Worm (Caenorhabditis elegans) whole organism, young adult: ENCODE results near the gene F26F4.8.

Experiments used
- B0035.1 ChIP-seq: sonication (generic microtip); optimal IDR thresholded peaks from 2 replicates; lab custom pipeline; 2016; ENCODE audit warnings: missing genetic modification characterization, mild to moderate bottlenecking, missing compliant biosample characterization, missing genotype, missing genetic modification reagents
- C17E4.6 ChIP-seq: fragments of 200-800 bp; sonication (Bioruptor generic); IDR thresholded peaks from 2 replicates; pipeline ENCODE4 v1.3.6; 2022; ENCODE audit warnings: missing genetic modification reagents, missing genetic modification characterization, missing compliant biosample characterization
- F22D6.2 ChIP-seq: sonication (generic microtip); optimal IDR thresholded peaks from 2 replicates; lab custom pipeline; 2016; ENCODE audit warnings: mild to moderate bottlenecking, missing genetic modification characterization, missing compliant biosample characterization
- F55B11.4 ChIP-seq: sonication (generic microtip); optimal IDR thresholded peaks from 2 replicates; lab custom pipeline; 2016; ENCODE audit warnings: missing compliant biosample characterization, missing genetic modification characterization, borderline replicate concordance; ENCODE audit not compliant: insufficient read depth
- F57C9.4 ChIP-seq: sonication (generic microtip); optimal IDR thresholded peaks from 2 replicates; lab custom pipeline; 2017; ENCODE audit warnings: mild to moderate bottlenecking, missing genetic modification characterization, missing compliant biosample characterization
- T07F8.4 ChIP-seq: sonication (generic microtip); optimal IDR thresholded peaks from 2 replicates; lab custom pipeline; 2016; ENCODE audit warnings: mild to moderate bottlenecking, missing genetic modification characterization, moderate library complexity, missing compliant biosample characterization
- Y53F4B.3 ChIP-seq: fragments of 200-800 bp; sonication (Bioruptor generic); IDR thresholded peaks from 2 replicates; pipeline ENCODE4 v1.3.6; 2022; ENCODE audit warnings: missing genetic modification reagents, missing genetic modification characterization, missing compliant biosample characterization
- Y79H2A.3 ChIP-seq: fragments of 200-800 bp; sonication (Bioruptor generic); conservative IDR thresholded peaks from 2 replicates; pipeline ENCODE4 v1.3.6; 2022; ENCODE audit warnings: missing genetic modification reagents, missing genetic modification characterization, missing compliant biosample characterization
- ZK185.1 ChIP-seq: sonication (generic microtip); optimal IDR thresholded peaks from 2 replicates; lab custom pipeline; 2016; ENCODE audit warnings: mild to moderate bottlenecking, missing genetic modification characterization, missing compliant biosample characterization; ENCODE audit not compliant: poor library complexity, severe bottlenecking
- attf-3 ChIP-seq: fragments of 200-800 bp; sonication (Bioruptor generic); conservative IDR thresholded peaks from 2 replicates; pipeline ENCODE4 v1.3.6; 2022; ENCODE audit warnings: missing genetic modification reagents, missing genetic modification characterization, missing compliant biosample characterization
- attf-5 ChIP-seq: fragments of 200-800 bp; sonication (Bioruptor generic); optimal IDR thresholded peaks from 2 replicates; lab custom pipeline; 2018; ENCODE audit warnings: mild to moderate bottlenecking, missing genetic modification characterization, missing compliant biosample characterization
- bed-1 ChIP-seq: fragments of 200-800 bp; sonication (Bioruptor generic); IDR thresholded peaks from 2 replicates; pipeline ENCODE4 v1.3.6; 2022; ENCODE audit warnings: missing genetic modification reagents, missing genetic modification characterization, missing compliant biosample characterization
- ccch-3 ChIP-seq: fragments of 200-800 bp; sonication (Bioruptor generic); optimal IDR thresholded peaks from 2 replicates; lab custom pipeline; 2018; ENCODE audit warnings: mild to moderate bottlenecking, missing genetic modification characterization, missing compliant biosample characterization
- cebp-2 ChIP-seq: fragments of 200-800 bp; sonication (Bioruptor generic); IDR thresholded peaks from 2 replicates; pipeline ENCODE4 v1.3.6; 2022; ENCODE audit warnings: missing genetic modification characterization, missing compliant biosample characterization
- chd-7 ChIP-seq: sonication (generic microtip); optimal IDR thresholded peaks from 2 replicates; lab custom pipeline; 2016; ENCODE audit warnings: mild to moderate bottlenecking, missing genetic modification characterization, moderate library complexity, missing compliant biosample characterization
- dpl-1 ChIP-seq: fragments of 150-350 bp; optimal IDR thresholded peaks from 2 replicates; lab custom pipeline; 2014; ENCODE audit warnings: missing biosample characterization, missing genetic modification reagents, missing genetic modification characterization
- efl-1 ChIP-seq: fragments of 150-350 bp; optimal IDR thresholded peaks from 2 replicates; lab custom pipeline; 2014; ENCODE audit warnings: missing biosample characterization, missing genetic modification reagents, missing genetic modification characterization
- egl-18 ChIP-seq: fragments of 200-800 bp; sonication (Bioruptor generic); IDR thresholded peaks from 2 replicates; pipeline ENCODE4 v1.3.6; 2022; ENCODE audit warnings: missing genetic modification reagents, missing genetic modification characterization, missing compliant biosample characterization
- egl-44 ChIP-seq: fragments of 200-800 bp; sonication (Bioruptor generic); IDR thresholded peaks from 2 replicates; pipeline ENCODE4 v1.3.6; 2022; ENCODE audit warnings: missing genetic modification reagents, missing genetic modification characterization, missing compliant biosample characterization
- hlh-12 ChIP-seq: sonication (generic microtip); optimal IDR thresholded peaks from 2 replicates; lab custom pipeline; 2016; ENCODE audit warnings: missing genetic modification characterization, missing compliant biosample characterization
- hlh-26 ChIP-seq: fragments of 200-800 bp; sonication (Bioruptor generic); conservative IDR thresholded peaks from 2 replicates; pipeline ENCODE4 v1.3.6; 2022; ENCODE audit warnings: missing genetic modification reagents, missing genetic modification characterization, missing compliant biosample characterization
- hmg-1.2 ChIP-seq: fragments of 200-800 bp; sonication (Bioruptor generic); IDR thresholded peaks from 2 replicates; pipeline ENCODE4 v1.3.6; 2022; ENCODE audit warnings: missing genetic modification reagents, missing genetic modification characterization, missing compliant biosample characterization
- lag-1 ChIP-seq: fragments of 200-800 bp; sonication (Bioruptor generic); IDR thresholded peaks from 2 replicates; pipeline ENCODE4 v1.3.6; 2022; ENCODE audit warnings: missing genetic modification reagents, missing genetic modification characterization, missing compliant biosample characterization
- let-526 ChIP-seq: fragments of 200-800 bp; sonication (Bioruptor generic); IDR thresholded peaks from 2 replicates; pipeline ENCODE4 v1.3.6; 2022; ENCODE audit warnings: missing genetic modification reagents, missing genetic modification characterization, missing compliant biosample characterization
- let-607 ChIP-seq, 2 experiments: fragments of 200-800 bp in 1 of 2; sonication (Bioruptor generic) in 1 of 2; sonication (generic microtip) in 1 of 2; optimal IDR thresholded peaks; 2 replicates each; lab custom pipeline; 2016 to 2018; ENCODE audit warnings: mild to moderate bottlenecking in 2 of 2, missing compliant biosample characterization in 2 of 2, missing genetic modification characterization in 2 of 2, moderate library complexity in 2 of 2, missing genotype in 1 of 2
- lin-35 ChIP-seq, 3 experiments: fragments of 150-350 bp in 2 of 3; sonication (generic microtip) in 1 of 3; optimal IDR thresholded peaks; 2 replicates each; lab custom pipeline; 2014 to 2018; ENCODE audit warnings: missing biosample characterization in 3 of 3, missing genetic modification characterization in 3 of 3, missing genetic modification reagents in 3 of 3
- madf-8 ChIP-seq: fragments of 200-800 bp; sonication (Bioruptor generic); conservative IDR thresholded peaks from 2 replicates; pipeline ENCODE4 v1.3.6; 2022; ENCODE audit warnings: missing genetic modification reagents, missing genetic modification characterization, missing compliant biosample characterization
- mcd-1 ChIP-seq: fragments of 200-800 bp; sonication (Bioruptor generic); IDR thresholded peaks from 2 replicates; pipeline ENCODE4 v1.3.6; 2022; ENCODE audit warnings: missing genetic modification reagents, missing genetic modification characterization, missing compliant biosample characterization
- mes-4 ChIP-seq: sonication (generic microtip); optimal IDR thresholded peaks from 2 replicates; lab custom pipeline; 2016; ENCODE audit warnings: missing genotype, missing genetic modification characterization, missing compliant biosample characterization
- nhr-120 ChIP-seq: fragments of 200-800 bp; sonication (Bioruptor generic); IDR thresholded peaks from 2 replicates; pipeline ENCODE4 v1.3.6; 2022; ENCODE audit warnings: missing genetic modification characterization, missing compliant biosample characterization
- nhr-179 ChIP-seq: sonication (generic microtip); optimal IDR thresholded peaks from 2 replicates; lab custom pipeline; 2016; ENCODE audit warnings: mild to moderate bottlenecking, missing genetic modification characterization, missing compliant biosample characterization
- nhr-27 ChIP-seq: fragments of 200-800 bp; sonication (Bioruptor generic); optimal IDR thresholded peaks from 2 replicates; lab custom pipeline; 2018; ENCODE audit warnings: mild to moderate bottlenecking, missing genetic modification characterization, moderate library complexity, missing compliant biosample characterization
- nhr-90 ChIP-seq: sonication (generic microtip); optimal IDR thresholded peaks from 2 replicates; lab custom pipeline; 2016; ENCODE audit warnings: missing genotype, mild to moderate bottlenecking, missing genetic modification characterization, missing compliant biosample characterization
- pbrm-1 ChIP-seq: fragments of 200-800 bp; sonication (Bioruptor generic); IDR thresholded peaks from 2 replicates; pipeline ENCODE4 v1.3.6; 2022; ENCODE audit warnings: missing genetic modification reagents, missing genetic modification characterization, missing compliant biosample characterization
- rcor-1 ChIP-seq: fragments of 200-800 bp; sonication (Bioruptor generic); IDR thresholded peaks from 2 replicates; pipeline ENCODE4 v1.3.6; 2022; ENCODE audit warnings: missing genetic modification reagents, missing genetic modification characterization, missing compliant biosample characterization
- repo-1 ChIP-seq: sonication (generic microtip); optimal IDR thresholded peaks from 2 replicates; lab custom pipeline; 2017; ENCODE audit warnings: mild to moderate bottlenecking, missing genetic modification characterization, missing compliant biosample characterization
- sdz-38 ChIP-seq: sonication (generic microtip); optimal IDR thresholded peaks from 2 replicates; lab custom pipeline; 2016; ENCODE audit warnings: missing genotype, missing genetic modification characterization, missing compliant biosample characterization
- snpc-1.1 ChIP-seq: sonication (generic microtip); optimal IDR thresholded peaks from 2 replicates; lab custom pipeline; 2017; ENCODE audit warnings: missing genetic modification characterization, mild to moderate bottlenecking, missing compliant biosample characterization, antibody characterized with exemption, moderate library complexity, missing genotype, missing genetic modification reagents; ENCODE audit not compliant: insufficient read depth
- tbp1 ChIP-seq: fragments of 200-800 bp; sonication (Bioruptor generic); optimal IDR thresholded peaks from 2 replicates; lab custom pipeline; 2018; ENCODE audit warnings: mild to moderate bottlenecking, missing genetic modification characterization, missing compliant biosample characterization
- tbx-9 ChIP-seq: sonication (generic microtip); optimal IDR thresholded peaks from 2 replicates; lab custom pipeline; 2016; ENCODE audit warnings: borderline replicate concordance, missing genetic modification characterization, inconsistent platforms, missing compliant biosample characterization
- zfh-2 ChIP-seq: fragments of 200-800 bp; sonication (Bioruptor generic); conservative IDR thresholded peaks from 2 replicates; pipeline ENCODE4 v1.3.6; 2022; ENCODE audit warnings: missing genetic modification reagents, missing genetic modification characterization, missing compliant biosample characterization
- ztf-18 ChIP-seq: sonication (generic microtip); optimal IDR thresholded peaks from 2 replicates; lab custom pipeline; 2016; ENCODE audit warnings: missing genotype, mild to moderate bottlenecking, missing genetic modification characterization, missing compliant biosample characterization
- ztf-28 ChIP-seq: fragments of 200-800 bp; sonication (Bioruptor generic); IDR thresholded peaks from 2 replicates; pipeline ENCODE4 v1.3.6; 2022; ENCODE audit warnings: missing genetic modification reagents, missing genetic modification characterization, missing compliant biosample characterization

F26F4.8 gene

DNA sequence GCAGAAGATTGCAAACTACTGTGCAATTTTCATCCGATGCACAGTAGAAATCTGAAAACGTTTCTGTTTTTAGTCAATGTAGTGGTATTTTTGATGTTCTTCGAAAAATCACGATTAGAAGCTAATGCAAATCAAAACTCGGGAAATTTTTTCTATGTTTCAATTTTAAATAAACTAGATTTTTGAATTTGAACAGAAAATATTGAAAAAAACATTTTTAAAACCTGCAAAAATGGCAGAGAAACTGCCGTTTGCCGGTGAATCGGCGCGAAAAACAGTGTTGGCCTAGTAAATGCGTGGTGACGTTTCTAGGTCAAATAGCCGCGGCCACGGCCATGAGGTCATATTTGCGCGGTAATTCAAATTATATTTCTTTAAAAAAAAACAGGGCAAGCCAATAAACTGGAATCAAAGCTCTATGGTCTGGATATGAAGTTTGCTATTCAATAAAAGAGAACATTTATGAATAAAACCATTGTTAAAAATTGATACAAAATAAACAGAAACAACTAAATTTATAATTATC is 24.9 kb upstream of the F26F4.8 start, which contains the start of gene set-2 (continued):
- TF ChIP-seq snpc-1.1 (tag; lab: Kevin White, UChicago) (peak; percentile 40), lag-1 (GFP tag; lab: Robert Waterston, UW) (no peak), dpl-1 (GFP tag; lab: Kevin White, UChicago) (peak; percentile 92), lin-35 (GFP tag; optimal IDR thresholded peaks at IDR 0.05; lab: Kevin White, UChicago) (peak; percentile 29 to 89 (median 79)), attf-5 (GFP tag; lab: Kevin White, UChicago) (peak; percentile 91), bed-1 (0 out of 2 replicates have a peak, but pooled peaks have one; percentile 79), Y79H2A.3 (GFP tag; lab: Robert Waterston, UW) (no peak), F55B11.4 (no peak), efl-1 (peak; percentile 92), hlh-12 (tag; lab: Kevin White, UChicago) (no peak), cebp-2 (GFP tag; lab: Robert Waterston, UW) (no peak), F57C9.4 (tag; lab: Kevin White, UChicago) (no peak), ztf-28 (peak; percentile 81; the same call in 1 of the 2 replicates), rcor-1 (GFP tag; lab: Robert Waterston, UW) (peak; percentile 81), B0035.1 (tag; lab: Kevin White, UChicago) (no peak), mes-4 (tag; lab: Kevin White, UChicago) (no peak), nhr-120 (GFP tag; lab: Robert Waterston, UW) (no peak), hmg-1.2 (GFP tag; lab: Robert Waterston, UW) (peak; percentile 48), zfh-2 (GFP tag; lab: Robert Waterston, UW) (0 out of 2 replicates have a peak, but pooled peaks have one; percentile 30), chd-7 (peak; percentile 19), madf-8 (GFP tag; lab: Robert Waterston, UW) (peak; percentile 77), nhr-179 (tag; lab: Kevin White, UChicago) (no peak), let-526 (GFP tag; lab: Robert Waterston, UW) (peak; percentile 86), nhr-90 (no peak), egl-44 (GFP tag; lab: Robert Waterston, UW) (peak; percentile 69; the same call in 1 of the 2 replicates), ccch-3 (no peak), hlh-26 (no peak), mcd-1 (GFP tag; lab: Robert Waterston, UW) (peak; percentile 83), T07F8.4 (no peak), ZK185.1 (tag; lab: Kevin White, UChicago) (peak; percentile 93), pbrm-1 (GFP tag; lab: Robert Waterston, UW) (peak; percentile 65; the same call in 1 of the 2 replicates), nhr-27 (tag; lab: Kevin White, UChicago) (no peak), F22D6.2 (tag; lab: Kevin White, UChicago) (peak; percentile 43), egl-18 (GFP tag; lab: Robert Waterston, UW) (no peak), tbp1 (peak; percentile 48), sdz-38 (no peak), ztf-18 (tag; lab: Kevin White, UChicago) (peak; percentile 74), Y53F4B.3 (no peak), attf-3 (GFP tag; lab: Robert Waterston, UW) (peak; percentile 66), let-607 (tag; optimal IDR thresholded peaks at IDR 0.05; lab: Kevin White, UChicago) (peak in 1 of 2 experiments; percentile 32), repo-1 (tag; lab: Kevin White, UChicago) (no peak), tbx-9 (tag; lab: Kevin White, UChicago) (no peak), C17E4.6 (GFP tag; lab: Robert Waterston, UW) (peak; percentile 59; the same call in 1 of the 2 replicates)
- TF ChIP-seq, all 124 proteins: peak for 68
